Fruit fly (Drosophila melanogaster) Kc167 (cell line): Measurements from ENCODE around the gene CG31463.

Experiments
- Myc ChIP-seq: fragments of >200 bp; optimal IDR thresholded peaks from 2 replicates; lab custom pipeline; 2017; ENCODE audit warnings: missing external identifiers
- h ChIP-seq: fragments of >200 bp; optimal IDR thresholded peaks from 3 replicates; lab custom pipeline; 2018; ENCODE audit warnings: missing external identifiers
- psq ChIP-seq: fragments of >200 bp; optimal IDR thresholded peaks from 2 replicates; lab custom pipeline; 2017; ENCODE audit warnings: missing external identifiers

dm6 chr3R:8305110-8305509 is 13.0 kb downstream of the CG31463 start, which contains the start of gene Sgt1:
- TF ChIP-seq Myc: no peak
- TF ChIP-seq psq (lab: Kevin White, UChicago): no peak
- no peak for TF ChIP-seq h (lab: Kevin White, UChicago)
